Fruit fly (Drosophila melanogaster) whole organism, prepupa: Measurements from ENCODE around the gene Golgin104.
A peak's percentile ranks its signal among the peaks of the same experiment; 100 is the strongest.

ENCODE experiments used
- Blimp-1 ChIP-seq: fragments of 200-800 bp; sonication (Bioruptor generic); optimal IDR thresholded peaks from 3 replicates; lab custom pipeline; 2017; ENCODE audit warnings: missing biosample characterization, missing genetic modification characterization, mild to moderate bottlenecking, moderate library complexity, missing genetic modification reagents
- CG6792 ChIP-seq: fragments of 200-800 bp; sonication (Bioruptor generic); optimal IDR thresholded peaks from 3 replicates; lab custom pipeline; 2016; ENCODE audit warnings: missing biosample characterization, missing genetic modification characterization
- Gug ChIP-seq: fragments of 200-800 bp; sonication (Bioruptor generic); IDR thresholded peaks from 2 replicates; pipeline ENCODE4 v1.3.6; 2022; ENCODE audit warnings: missing biosample characterization, missing genetic modification characterization
- OdsH ChIP-seq: fragments of 200-800 bp; sonication (Bioruptor generic); optimal IDR thresholded peaks from 3 replicates; lab custom pipeline; 2016; ENCODE audit warnings: missing biosample characterization, missing genetic modification characterization
- Sox15 ChIP-seq: fragments of 200-800 bp; sonication (Bioruptor generic); optimal IDR thresholded peaks from 3 replicates; lab custom pipeline; 2016; ENCODE audit warnings: missing biosample characterization, missing genetic modification characterization
- achi ChIP-seq: fragments of 200-800 bp; sonication (Bioruptor generic); optimal IDR thresholded peaks from 3 replicates; lab custom pipeline; 2016; ENCODE audit warnings: missing biosample characterization, missing genetic modification characterization
- esn ChIP-seq: fragments of 200-800 bp; sonication (Bioruptor generic); optimal IDR thresholded peaks from 2 replicates; lab custom pipeline; 2016; ENCODE audit warnings: missing biosample characterization, mild to moderate bottlenecking, missing genetic modification characterization, moderate library complexity
- fd59A ChIP-seq: fragments of 200-800 bp; sonication (Bioruptor generic); optimal IDR thresholded peaks from 2 replicates; lab custom pipeline; 2017; ENCODE audit warnings: missing biosample characterization, mild to moderate bottlenecking, missing genetic modification characterization, missing genetic modification reagents
- lz ChIP-seq: fragments of 200-800 bp; sonication (Bioruptor generic); optimal IDR thresholded peaks from 3 replicates; lab custom pipeline; 2016; ENCODE audit warnings: missing biosample characterization, missing genetic modification characterization

dm6 chr3L:16357860-16358259 is 6.1 kb upstream of the Golgin104 start:
- TF ChIP-seq Blimp-1 (GFP tag; lab: Kevin White, UChicago), result no peak
- TF ChIP-seq CG6792 (GFP tag; lab: Kevin White, UChicago), result no peak
- TF ChIP-seq OdsH, result no peak
- TF ChIP-seq esn, result peak; percentile 14
- no peak for TF ChIP-seq lz (GFP tag; lab: Kevin White, UChicago)
- TF ChIP-seq Gug (GFP tag; lab: Robert Waterston, UW), result no peak
- no peak for TF ChIP-seq achi (GFP tag; lab: Kevin White, UChicago)
- TF ChIP-seq Sox15, result no peak
- TF ChIP-seq fd59A (GFP tag; lab: Kevin White, UChicago), result no peak
